Fruit fly (Drosophila melanogaster) ovary, adult (tissue): ENCODE measurements around the gene side-III.
A peak's percentile ranks its signal among the peaks of the same experiment; 100 is the strongest.

ENCODE experiments used
- CG17801 ChIP-seq: fragments of 200-800 bp; optimal IDR thresholded peaks from 2 replicates; lab custom pipeline; 2019; ENCODE audit warnings: missing biosample characterization, mild to moderate bottlenecking, missing genetic modification characterization, moderate library complexity; ENCODE audit not compliant: partially characterized antibody

The side-III gene

DNA sequence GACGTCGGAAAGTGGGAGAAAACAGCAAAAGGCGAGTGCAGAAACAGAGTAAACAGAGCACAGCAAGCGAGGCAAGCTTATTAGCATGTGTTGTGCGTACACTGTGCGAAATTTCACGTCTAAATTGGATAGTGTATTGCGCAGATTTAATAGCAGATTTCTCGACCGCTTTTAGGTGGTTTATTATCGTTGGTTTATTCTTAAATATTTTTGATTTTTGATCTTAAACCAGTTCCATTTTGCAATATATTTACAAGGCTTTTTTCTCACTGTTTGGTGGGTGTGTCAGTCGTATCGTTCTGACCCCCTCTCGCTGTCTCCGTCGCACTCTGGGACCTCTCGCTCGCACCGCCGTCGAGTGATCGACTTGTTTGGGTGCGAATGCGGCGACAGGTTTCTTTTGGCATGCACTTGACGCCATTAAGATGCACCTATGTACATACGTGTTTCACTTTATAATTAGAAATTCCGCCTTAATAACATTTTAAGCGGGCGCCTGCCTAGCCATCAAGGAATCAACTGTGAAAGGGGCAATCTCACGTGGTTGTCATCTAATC lies 125.3 kb downstream of the side-III start:
- no peak for TF ChIP-seq CG17801 (GFP tag; lab: Kevin White, UChicago)

dm6 chr3R:5832345-5832981 lies 126.9 kb downstream of the side-III start:
- TF ChIP-seq CG17801 (GFP tag; lab: Kevin White, UChicago), result no peak

DNA sequence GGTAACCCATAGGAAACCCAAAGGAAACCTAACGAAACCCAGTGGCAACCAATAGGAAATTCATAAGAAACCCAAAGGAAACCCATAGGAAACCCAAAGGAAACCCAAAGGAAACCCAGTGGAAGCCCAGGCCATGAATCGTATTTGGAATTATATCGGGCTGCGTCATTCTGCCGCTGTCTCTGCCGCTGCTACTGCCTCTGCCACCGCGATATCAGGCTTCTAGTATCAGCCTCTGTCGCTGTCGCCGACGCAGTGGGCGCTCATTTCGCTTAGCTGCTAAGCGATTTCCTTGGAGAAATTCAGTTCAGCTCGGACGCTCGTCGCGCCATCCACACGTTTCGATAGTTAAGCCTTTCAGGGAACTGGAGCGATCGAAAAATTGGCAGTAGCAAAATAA lies 128.0 kb downstream of the side-III start, which contains the start of gene CG1208:
Gene CG1208, plus strand, starts transcription at position 301 of the 400 bp plus-strand sequence.
- TF ChIP-seq CG17801 (GFP tag; lab: Kevin White, UChicago), result no peak

DNA sequence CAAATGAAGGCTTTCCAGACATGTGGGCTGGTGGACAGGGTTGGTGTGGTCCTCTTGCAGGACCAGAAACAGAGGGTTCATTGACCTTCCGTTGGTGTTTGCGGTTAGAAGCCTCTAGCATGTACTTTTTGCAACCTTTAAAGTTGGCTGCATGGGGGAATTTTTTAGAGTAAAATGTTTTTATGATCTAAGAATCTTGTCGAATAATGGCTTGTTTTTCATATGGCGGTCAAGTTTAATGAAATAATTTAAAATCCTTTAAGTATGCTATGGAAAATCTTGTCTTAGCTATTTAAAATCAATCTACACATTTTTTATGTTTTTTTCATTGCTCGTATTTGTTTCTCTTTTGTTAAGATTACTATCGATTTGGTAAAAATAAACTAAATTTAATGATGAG lies 129.6 kb downstream of the side-III start, which contains the start of gene glob3:
Gene glob3, plus strand, starts transcription at position 301 of the 400 bp plus-strand sequence.
- no peak for TF ChIP-seq CG17801 (GFP tag; lab: Kevin White, UChicago)

- TF ChIP-seq CG17801 (GFP tag; lab: Kevin White, UChicago), result peak; percentile 71
Observed at dm6 chr3R:5824456-5824855, 134.9 kb downstream of the side-III start, which contains the start of the genes Sec20 and dgrn. Sec20 (minus strand) TSS chr3R:5824532. dgrn (plus strand) TSS chr3R:5824615.

- TF ChIP-seq CG17801 (GFP tag; lab: Kevin White, UChicago), result no peak
Observed at dm6 chr3R:5821750-5822149, 137.6 kb downstream of the side-III start, which contains the start of gene CG46303. CG46303 (plus strand) TSS chr3R:5821972.

dm6 chr3R:5821243-5821642 lies 138.1 kb downstream of the side-III start, which contains the start of gene Hpr1:
Hpr1 (minus strand) TSS chr3R:5821440.
- no peak for TF ChIP-seq CG17801 (GFP tag; lab: Kevin White, UChicago)

DNA sequence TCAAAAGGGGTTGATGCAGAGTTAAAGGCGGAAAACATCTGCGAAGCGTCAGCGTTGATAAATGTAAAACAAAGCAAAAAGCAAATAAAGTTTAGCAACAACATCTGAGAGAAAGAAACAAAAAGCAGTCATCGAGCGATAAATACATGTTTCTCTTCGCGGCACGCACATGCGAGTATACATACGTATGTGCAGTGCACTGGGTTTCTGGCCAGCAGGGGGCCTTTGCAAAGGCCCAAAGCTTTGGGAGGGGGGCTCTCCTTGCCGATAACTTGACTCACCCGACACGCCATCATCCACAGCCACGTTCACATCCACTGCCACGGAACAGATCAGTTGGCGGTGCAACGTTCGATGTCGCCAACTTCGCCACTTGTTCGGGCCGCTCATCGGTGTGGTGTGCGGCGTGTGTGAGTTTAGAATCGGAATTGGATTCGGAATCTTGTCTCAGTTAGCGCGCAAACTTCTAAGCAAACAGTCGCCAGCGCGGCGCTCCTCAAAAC lies 146.1 kb downstream of the side-III start, which contains the start of gene CG42675:
Gene CG42675, plus strand, starts transcription at position 453 of the 503 bp plus-strand sequence.
- no peak for TF ChIP-seq CG17801 (GFP tag; lab: Kevin White, UChicago)
